Fruit fly (Drosophila melanogaster): Measurements from ENCODE around the gene CG13694.

DNA sequence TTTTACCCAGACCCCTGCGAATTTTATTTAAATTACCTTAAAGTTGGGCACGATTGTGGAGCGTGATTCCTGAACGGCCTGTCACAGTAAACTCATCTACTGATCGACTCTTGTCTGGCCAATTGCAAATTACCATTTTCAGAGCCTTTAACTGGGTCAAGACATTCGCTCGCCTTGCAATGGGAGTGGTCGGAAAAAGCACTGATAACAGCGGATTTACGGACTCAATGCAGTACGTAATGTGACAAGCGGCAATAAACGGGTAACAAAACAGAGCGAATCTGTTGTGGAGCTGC is 19.8 kb upstream of the CG13694 start:
- TF ChIP-seq pan (optimal IDR thresholded peaks at IDR 0.05): no peak
- no peak for TF ChIP-seq Dll (optimal IDR thresholded peaks at IDR 0.05)
- TF ChIP-seq usp (GFP tag; optimal IDR thresholded peaks at IDR 0.05): no peak
- no peak for TF ChIP-seq CG8478 (optimal IDR thresholded peaks at IDR 0.05)
- no peak for TF ChIP-seq psq (optimal IDR thresholded peaks at IDR 0.05)

Measured in whole organism.